Fruit fly (Drosophila melanogaster) whole organism, embryonic: Measurements from ENCODE around the gene Papss.

Experiments
- Adf1 ChIP-seq: fragments of 200-800 bp; sonication (Bioruptor generic); IDR thresholded peaks from 2 replicates; pipeline ENCODE4 v1.3.6; 2022; ENCODE audit warnings: missing biosample characterization, missing genetic modification characterization
- CG10274 ChIP-seq: fragments of 200-800 bp; sonication (Bioruptor generic); optimal IDR thresholded peaks from 3 replicates; lab custom pipeline; 2017; ENCODE audit warnings: missing biosample characterization, mild to moderate bottlenecking, missing genetic modification characterization
- CG10321 ChIP-seq: fragments of 200-800 bp; sonication (Bioruptor generic); IDR thresholded peaks from 2 replicates; pipeline ENCODE4 v1.3.6; 2022; ENCODE audit warnings: missing biosample characterization, missing genetic modification characterization
- CG10431 ChIP-seq: fragments of 200-800 bp; sonication (Bioruptor generic); optimal IDR thresholded peaks from 3 replicates; lab custom pipeline; 2018; ENCODE audit warnings: missing biosample characterization, mild to moderate bottlenecking, missing genetic modification characterization
- CG11247 ChIP-seq: fragments of 200-800 bp; sonication (Bioruptor generic); IDR thresholded peaks from 2 replicates; pipeline ENCODE4 v1.3.6; 2022; ENCODE audit warnings: missing biosample characterization, missing genetic modification characterization
- CG11560 ChIP-seq: fragments of 200-800 bp; sonication (Bioruptor generic); IDR thresholded peaks from 3 replicates; pipeline ENCODE4 v1.3.6; 2022; ENCODE audit warnings: missing biosample characterization, missing genetic modification characterization
- CG12299 ChIP-seq: fragments of 200-800 bp; sonication (Bioruptor generic); optimal IDR thresholded peaks from 2 replicates; lab custom pipeline; 2018; ENCODE audit warnings: missing biosample characterization, mild to moderate bottlenecking, missing genetic modification characterization
- CG12659 ChIP-seq: fragments of 200-800 bp; sonication (Bioruptor generic); optimal IDR thresholded peaks from 3 replicates; lab custom pipeline; 2017; ENCODE audit warnings: mild to moderate bottlenecking, missing biosample characterization, missing genetic modification reagents, missing genetic modification characterization
- CG13775 ChIP-seq: fragments of 200-800 bp; sonication (Bioruptor generic); optimal IDR thresholded peaks from 3 replicates; lab custom pipeline; 2017; ENCODE audit warnings: missing biosample characterization, mild to moderate bottlenecking, missing genetic modification characterization
- CG1603 ChIP-seq: fragments of 200-800 bp; sonication (Bioruptor generic); optimal IDR thresholded peaks from 2 replicates; lab custom pipeline; 2019; ENCODE audit warnings: missing biosample characterization, mild to moderate bottlenecking, missing genetic modification characterization, moderate library complexity
- CG16813 ChIP-seq: fragments of 200-800 bp; sonication (Bioruptor generic); IDR thresholded peaks from 3 replicates; pipeline ENCODE4 v1.3.6; 2022; ENCODE audit warnings: missing biosample characterization, missing genetic modification characterization; ENCODE audit not compliant: partially characterized antibody
- CG16815 ChIP-seq: fragments of 200-800 bp; sonication (Bioruptor generic); optimal IDR thresholded peaks from 3 replicates; lab custom pipeline; 2017; ENCODE audit warnings: missing biosample characterization, mild to moderate bottlenecking, missing genetic modification characterization
- CG17359 ChIP-seq: fragments of 200-800 bp; sonication (Bioruptor generic); optimal IDR thresholded peaks from 3 replicates; lab custom pipeline; 2018; ENCODE audit warnings: missing biosample characterization, mild to moderate bottlenecking, missing genetic modification characterization, moderate library complexity
- CG17802 ChIP-seq: fragments of 200-800 bp; sonication (Bioruptor generic); optimal IDR thresholded peaks from 2 replicates; lab custom pipeline; 2018; ENCODE audit warnings: missing biosample characterization, mild to moderate bottlenecking, missing genetic modification characterization, moderate library complexity
- CG1792 ChIP-seq: fragments of 200-800 bp; sonication (Bioruptor generic); optimal IDR thresholded peaks from 2 replicates; lab custom pipeline; 2016; ENCODE audit warnings: missing biosample characterization, missing genetic modification characterization
- CG2875 ChIP-seq: fragments of 200-800 bp; sonication (Bioruptor generic); optimal IDR thresholded peaks from 2 replicates; lab custom pipeline; 2017; ENCODE audit warnings: missing biosample characterization, mild to moderate bottlenecking, missing genetic modification characterization, missing genetic modification reagents
- CG3065 ChIP-seq: fragments of 200-800 bp; sonication (Bioruptor generic); optimal IDR thresholded peaks from 2 replicates; lab custom pipeline; 2016; ENCODE audit warnings: missing biosample characterization, missing genetic modification characterization
- CG3726 ChIP-seq: fragments of 200-800 bp; sonication (Bioruptor generic); IDR thresholded peaks from 3 replicates; pipeline ENCODE4, ENCODE4 v1.3.6; 2022; ENCODE audit warnings: missing biosample characterization, missing genetic modification characterization
- CG4730 ChIP-seq: fragments of 200-800 bp; sonication (Bioruptor generic); IDR thresholded peaks from 2 replicates; pipeline ENCODE4 v1.3.6; 2022; ENCODE audit warnings: missing biosample characterization, missing genetic modification characterization
- CG6175 ChIP-seq: fragments of 200-800 bp; sonication (Bioruptor generic); IDR thresholded peaks from 3 replicates; pipeline ENCODE4 v1.3.6; 2022; ENCODE audit warnings: missing biosample characterization, missing genetic modification characterization
- CG6791 ChIP-seq: fragments of 200-800 bp; sonication (Bioruptor generic); IDR thresholded peaks from 3 replicates; pipeline ENCODE4 v1.3.6; 2022; ENCODE audit warnings: missing biosample characterization, missing genetic modification characterization; ENCODE audit not compliant: partially characterized antibody
- CG7357 ChIP-seq: fragments of 200-800 bp; sonication (Bioruptor generic); IDR thresholded peaks from 3 replicates; pipeline ENCODE4 v1.3.6; 2022; ENCODE audit warnings: missing biosample characterization, missing genetic modification characterization
- CG8281 ChIP-seq: fragments of 200-800 bp; sonication (Bioruptor generic); optimal IDR thresholded peaks from 2 replicates; lab custom pipeline; 2018; ENCODE audit warnings: missing biosample characterization, mild to moderate bottlenecking, missing genetic modification characterization, moderate library complexity
- CG8944 ChIP-seq: fragments of 200-800 bp; sonication (Bioruptor generic); optimal IDR thresholded peaks from 3 replicates; lab custom pipeline; 2016; ENCODE audit warnings: missing biosample characterization, missing genetic modification characterization
- Deaf1 ChIP-seq: fragments of 200-800 bp; optimal IDR thresholded peaks from 3 replicates; lab custom pipeline; 2019; ENCODE audit warnings: missing biosample characterization, mild to moderate bottlenecking, missing genetic modification characterization, moderate library complexity
- Dip2 ChIP-seq: fragments of 200-800 bp; sonication (Bioruptor generic); IDR thresholded peaks from 2 replicates; pipeline ENCODE4 v1.3.6; 2022; ENCODE audit warnings: missing biosample characterization, missing genetic modification characterization
- Drgx ChIP-seq: fragments of 200-800 bp; sonication (Bioruptor generic); IDR thresholded peaks from 2 replicates; pipeline ENCODE4 v1.3.6; 2022; ENCODE audit warnings: missing biosample characterization, missing genetic modification characterization
- E2f2 ChIP-seq: fragments of 200-800 bp; sonication (Bioruptor generic); IDR thresholded peaks from 2 replicates; pipeline ENCODE4 v1.3.6; 2022; ENCODE audit warnings: missing biosample characterization, missing genetic modification characterization
- Hr3 ChIP-seq: fragments of 200-800 bp; sonication (Bioruptor generic); optimal IDR thresholded peaks from 3 replicates; lab custom pipeline; 2016; ENCODE audit warnings: missing biosample characterization, missing genetic modification characterization
- MESR4 ChIP-seq: fragments of 200-800 bp; sonication (Bioruptor generic); optimal IDR thresholded peaks from 2 replicates; lab custom pipeline; 2018; ENCODE audit warnings: missing biosample characterization, mild to moderate bottlenecking, missing genetic modification characterization, moderate library complexity
- Sox100B ChIP-seq: fragments of 200-800 bp; sonication (Bioruptor generic); optimal IDR thresholded peaks from 3 replicates; lab custom pipeline; 2018; ENCODE audit warnings: missing biosample characterization, mild to moderate bottlenecking, missing genetic modification characterization
- Sry-β ChIP-seq: fragments of 200-800 bp; sonication (Bioruptor generic); optimal IDR thresholded peaks from 2 replicates; lab custom pipeline; 2018; ENCODE audit warnings: missing biosample characterization, mild to moderate bottlenecking, missing genetic modification characterization, moderate library complexity
- Taf1 ChIP-seq: fragments of 200-800 bp; sonication (Bioruptor generic); IDR thresholded peaks from 2 replicates; pipeline ENCODE4 v1.3.6; 2022; ENCODE audit warnings: missing biosample characterization, missing genetic modification characterization
- Trl ChIP-seq, 3 experiments: fragments of >200 bp in 2 of 3; fragments of 200-800 bp in 1 of 3; sonication (Bioruptor generic) in 1 of 3; optimal IDR thresholded peaks; 2 replicates in 1 of 3; 3 replicates in 2 of 3; lab custom pipeline; 2016 to 2017; ENCODE audit warnings: missing biosample characterization in 1 of 3, missing genetic modification characterization in 1 of 3
- Usf ChIP-seq: fragments of 200-800 bp; sonication (Bioruptor generic); optimal IDR thresholded peaks from 2 replicates; lab custom pipeline; 2017; ENCODE audit warnings: missing genotype, missing biosample characterization, missing genetic modification characterization
- al ChIP-seq: fragments of 200-800 bp; sonication (Bioruptor generic); IDR thresholded peaks from 2 replicates; pipeline ENCODE4 v1.3.6; 2022; ENCODE audit warnings: missing biosample characterization, missing genetic modification characterization
- chif ChIP-seq, 2 experiments: fragments of 200-800 bp; sonication (Bioruptor generic); optimal IDR thresholded peaks; 3 replicates each; lab custom pipeline; 2016; ENCODE audit warnings: missing biosample characterization in 2 of 2, missing genetic modification characterization in 2 of 2
- fd3F ChIP-seq: fragments of 200-800 bp; sonication (Bioruptor generic); optimal IDR thresholded peaks from 2 replicates; lab custom pipeline; 2018; ENCODE audit warnings: missing biosample characterization, mild to moderate bottlenecking, missing genetic modification characterization, moderate library complexity
- fru ChIP-seq: fragments of >200 bp; optimal IDR thresholded peaks from 2 replicates; lab custom pipeline; 2017
- gro ChIP-seq: fragments of 200-800 bp; sonication (Bioruptor generic); optimal IDR thresholded peaks from 2 replicates; lab custom pipeline; 2016; ENCODE audit warnings: missing biosample characterization, missing genetic modification characterization
- ind ChIP-seq: fragments of 200-800 bp; sonication (Bioruptor generic); optimal IDR thresholded peaks from 3 replicates; lab custom pipeline; 2016; ENCODE audit warnings: missing biosample characterization, missing genetic modification characterization
- kay ChIP-seq: fragments of 200-800 bp; sonication (Bioruptor generic); optimal IDR thresholded peaks from 2 replicates; lab custom pipeline; 2016; ENCODE audit warnings: missing biosample characterization, missing genetic modification characterization
- oc ChIP-seq: fragments of 200-800 bp; sonication (Bioruptor generic); optimal IDR thresholded peaks from 2 replicates; lab custom pipeline; 2018; ENCODE audit warnings: missing biosample characterization, mild to moderate bottlenecking, missing genetic modification characterization, moderate library complexity
- ro ChIP-seq: fragments of 200-800 bp; sonication (Bioruptor generic); IDR thresholded peaks from 2 replicates; pipeline ENCODE4 v1.3.6; 2022; ENCODE audit warnings: missing biosample characterization, missing genetic modification characterization
- sna ChIP-seq: fragments of 200-800 bp; sonication (Bioruptor generic); IDR thresholded peaks from 2 replicates; pipeline ENCODE4 v1.3.6; 2022; ENCODE audit warnings: missing biosample characterization, missing genetic modification characterization; ENCODE audit not compliant: partially characterized antibody
- so ChIP-seq: fragments of 200-800 bp; sonication (Bioruptor generic); IDR thresholded peaks from 3 replicates; pipeline ENCODE4 v1.3.6; 2022; ENCODE audit warnings: missing biosample characterization, missing genetic modification characterization
- stc ChIP-seq: fragments of 200-800 bp; sonication (Bioruptor generic); IDR thresholded peaks from 2 replicates; pipeline ENCODE4 v1.3.6; 2022; ENCODE audit warnings: missing biosample characterization, missing genetic modification characterization
- sug ChIP-seq: fragments of 200-800 bp; optimal IDR thresholded peaks from 2 replicates; lab custom pipeline; 2019; ENCODE audit warnings: missing biosample characterization, mild to moderate bottlenecking, missing genetic modification characterization, moderate library complexity
- zf30C ChIP-seq: fragments of 200-800 bp; sonication (Bioruptor generic); optimal IDR thresholded peaks from 3 replicates; lab custom pipeline; 2018; ENCODE audit warnings: missing biosample characterization, mild to moderate bottlenecking, missing genetic modification characterization

Gene Papss

dm6 chr3L:19870843-19871666 is 26.0 kb downstream of the Papss start, which contains the start of the genes Rab8 and Usp32 (continued):
- TF ChIP-seq Drgx (GFP tag; lab: Robert Waterston, UW): no peak
- TF ChIP-seq fd3F: peak; percentile 22
- TF ChIP-seq gro (GFP tag; lab: Kevin White, UChicago): peak; percentile 65
- peak; percentile 28; the same call in 1 of the 2 replicates for TF ChIP-seq Adf1
- TF ChIP-seq CG1603 (tag; lab: Kevin White, UChicago): no peak
- TF ChIP-seq sug (tag; lab: Kevin White, UChicago): peak; percentile 86
- no peak for TF ChIP-seq Deaf1 (tag; lab: Kevin White, UChicago)
- TF ChIP-seq MESR4: peak; percentile 96
- TF ChIP-seq CG10321 (GFP tag; lab: Robert Waterston, UW): no peak
- TF ChIP-seq ind (GFP tag; lab: Kevin White, UChicago): peak; percentile 60
- TF ChIP-seq CG6791: peak; percentile 89
- TF ChIP-seq CG8944 (GFP tag; lab: Kevin White, UChicago): peak; percentile 57
- no peak for TF ChIP-seq so
- peak; percentile 50 for TF ChIP-seq kay (GFP tag; lab: Kevin White, UChicago)
- TF ChIP-seq CG6175 (GFP tag; lab: Robert Waterston, UW): 0 out of 3 replicates have a peak, but pooled peaks have one; percentile 28
- no peak for TF ChIP-seq Sox100B (GFP tag; lab: Kevin White, UChicago)
- TF ChIP-seq CG12299 (tag; lab: Kevin White, UChicago): peak; percentile 37
- TF ChIP-seq CG11247 (GFP tag; lab: Robert Waterston, UW): no peak
- TF ChIP-seq E2f2: peak; percentile 54
- TF ChIP-seq CG3726 (GFP tag; lab: Robert Waterston, UW): no peak
- TF ChIP-seq fru (lab: Kevin White, UChicago): no peak
- TF ChIP-seq CG10431 (GFP tag; lab: Kevin White, UChicago): peak; percentile 32
- TF ChIP-seq chif (GFP tag; optimal IDR thresholded peaks at IDR 0.05; lab: Kevin White, UChicago): peak; percentile 17 to 46
- peak; percentile 85 for TF ChIP-seq CG16813 (GFP tag; lab: Robert Waterston, UW)
- no peak for TF ChIP-seq Usf (GFP tag; lab: Kevin White, UChicago)
- peak; percentile 18 for TF ChIP-seq CG3065
- TF ChIP-seq Taf1: no peak
- peak; percentile 29 for TF ChIP-seq CG1792
- peak in 1 of 2 experiments; percentile 24 for TF ChIP-seq Trl (optimal IDR thresholded peaks at IDR 0.05; lab: Kevin White, UChicago)
- peak; percentile 72 for TF ChIP-seq Trl (GFP tag; optimal IDR thresholded peaks at IDR 0.05; lab: Kevin White, UChicago)
- no peak for TF ChIP-seq CG4730 (GFP tag; lab: Robert Waterston, UW)
- TF ChIP-seq CG10274 (GFP tag; lab: Kevin White, UChicago): no peak
- TF ChIP-seq Dip2 (GFP tag; lab: Robert Waterston, UW): no peak
- peak; percentile 14 for TF ChIP-seq zf30C (GFP tag; lab: Kevin White, UChicago)
- peak; percentile 23 for TF ChIP-seq Sry-β (GFP tag; lab: Kevin White, UChicago)
- TF ChIP-seq CG11560: no peak
- no peak for TF ChIP-seq oc (tag; lab: Kevin White, UChicago)
- TF ChIP-seq Hr3 (GFP tag; lab: Kevin White, UChicago): peak; percentile 68
- TF ChIP-seq CG17359: peak; percentile 32
- TF ChIP-seq ro (GFP tag; lab: Robert Waterston, UW): no peak
- TF ChIP-seq al (GFP tag; lab: Robert Waterston, UW): peak; percentile 33; the same call in 1 of the 2 replicates
- TF ChIP-seq CG7357 (GFP tag; lab: Robert Waterston, UW): 0 out of 3 replicates have a peak, but pooled peaks have one; percentile 33
- no peak for TF ChIP-seq CG16815 (GFP tag; lab: Kevin White, UChicago)
- peak; percentile 92 for TF ChIP-seq CG12659
- peak; percentile 28 for TF ChIP-seq CG2875 (GFP tag; lab: Kevin White, UChicago)
- TF ChIP-seq CG8281 (tag; lab: Kevin White, UChicago): no peak
- no peak for TF ChIP-seq CG17802 (tag; lab: Kevin White, UChicago)
- no peak for TF ChIP-seq stc
- peak; percentile 61; the same call in 1 of the 2 replicates for TF ChIP-seq sna (GFP tag; lab: Robert Waterston, UW)
- peak; percentile 40 for TF ChIP-seq CG13775 (GFP tag; lab: Kevin White, UChicago)
